Fruit fly (Drosophila melanogaster) whole organism, embryonic: ENCODE results near the gene shi.

ENCODE experiments used
- Asciz ChIP-seq: fragments of 200-800 bp; sonication (Bioruptor generic); optimal IDR thresholded peaks from 2 replicates; lab custom pipeline; 2017; ENCODE audit warnings: missing biosample characterization, mild to moderate bottlenecking, missing genetic modification characterization, missing genetic modification reagents
- Awh ChIP-seq: fragments of 200-800 bp; sonication (Bioruptor generic); IDR thresholded peaks from 2 replicates; pipeline ENCODE4, ENCODE4 v1.3.6; 2022; ENCODE audit warnings: missing biosample characterization, missing genetic modification characterization
- BEAF-32 ChIP-seq: fragments of 200-800 bp; sonication (Bioruptor generic); optimal IDR thresholded peaks from 3 replicates; lab custom pipeline; 2017; ENCODE audit warnings: missing biosample characterization, missing genetic modification characterization, mild to moderate bottlenecking, moderate library complexity, missing genetic modification reagents
- CG1024 ChIP-seq: fragments of 200-800 bp; sonication (Bioruptor generic); IDR thresholded peaks from 2 replicates; pipeline ENCODE4 v1.3.6; 2022; ENCODE audit warnings: missing biosample characterization, missing genetic modification characterization
- CG10267 ChIP-seq: fragments of 200-800 bp; sonication (Bioruptor generic); optimal IDR thresholded peaks from 2 replicates; lab custom pipeline; 2018; ENCODE audit warnings: missing biosample characterization, mild to moderate bottlenecking, missing genetic modification characterization, moderate library complexity
- CG10959 ChIP-seq: fragments of 200-800 bp; sonication (Bioruptor generic); IDR thresholded peaks from 2 replicates; pipeline ENCODE4 v1.3.6; 2022; ENCODE audit warnings: missing biosample characterization, missing genetic modification characterization
- CG12219 ChIP-seq: fragments of 200-800 bp; sonication (Bioruptor generic); optimal IDR thresholded peaks from 3 replicates; lab custom pipeline; 2018; ENCODE audit warnings: missing biosample characterization, mild to moderate bottlenecking, missing genetic modification characterization
- CG12769 ChIP-seq: fragments of 200-800 bp; sonication (Bioruptor generic); optimal IDR thresholded peaks from 2 replicates; lab custom pipeline; 2019; ENCODE audit warnings: missing biosample characterization, mild to moderate bottlenecking, missing genetic modification characterization, moderate library complexity
- CG1647 ChIP-seq: fragments of 200-800 bp; sonication (Bioruptor generic); optimal IDR thresholded peaks from 3 replicates; lab custom pipeline; 2016; ENCODE audit warnings: missing biosample characterization, missing genetic modification characterization
- CG2202 ChIP-seq: fragments of 200-800 bp; sonication (Bioruptor generic); optimal IDR thresholded peaks from 2 replicates; lab custom pipeline; 2018; ENCODE audit warnings: missing biosample characterization, mild to moderate bottlenecking, missing genetic modification characterization
- CG2678 ChIP-seq: fragments of 200-800 bp; sonication (Bioruptor generic); optimal IDR thresholded peaks from 3 replicates; lab custom pipeline; 2019; ENCODE audit warnings: missing biosample characterization, mild to moderate bottlenecking, missing genetic modification characterization, moderate library complexity
- CG2712 ChIP-seq: fragments of 200-800 bp; optimal IDR thresholded peaks from 3 replicates; lab custom pipeline; 2019; ENCODE audit warnings: missing biosample characterization, mild to moderate bottlenecking, missing genetic modification characterization, moderate library complexity
- CG2889 ChIP-seq: fragments of 200-800 bp; sonication (Bioruptor generic); IDR thresholded peaks from 3 replicates; pipeline ENCODE4 v1.3.6; 2022; ENCODE audit warnings: missing biosample characterization, missing genetic modification characterization
- CG31365 ChIP-seq: fragments of 200-800 bp; sonication (Bioruptor generic); optimal IDR thresholded peaks from 2 replicates; lab custom pipeline; 2018; ENCODE audit warnings: missing biosample characterization, mild to moderate bottlenecking, missing genetic modification characterization
- CG7556 ChIP-seq: fragments of 200-800 bp; sonication (Bioruptor generic); optimal IDR thresholded peaks from 2 replicates; lab custom pipeline; 2017; ENCODE audit warnings: missing biosample characterization, mild to moderate bottlenecking, missing genetic modification characterization
- CG8388 ChIP-seq: fragments of 200-800 bp; sonication (Bioruptor generic); optimal IDR thresholded peaks from 2 replicates; lab custom pipeline; 2019; ENCODE audit warnings: missing biosample characterization, mild to moderate bottlenecking, missing genetic modification characterization, moderate library complexity
- CG9932 ChIP-seq: fragments of 200-800 bp; sonication (Bioruptor generic); IDR thresholded peaks from 2 replicates; pipeline ENCODE4 v1.3.6; 2022; ENCODE audit warnings: missing biosample characterization, missing genetic modification characterization
- CTCF ChIP-seq: fragments of 200-800 bp; sonication (Bioruptor generic); optimal IDR thresholded peaks from 2 replicates; lab custom pipeline; 2017; ENCODE audit warnings: missing biosample characterization, mild to moderate bottlenecking, missing genetic modification characterization, moderate library complexity
- Dip2 ChIP-seq: fragments of 200-800 bp; sonication (Bioruptor generic); IDR thresholded peaks from 2 replicates; pipeline ENCODE4 v1.3.6; 2022; ENCODE audit warnings: missing biosample characterization, missing genetic modification characterization
- Drgx ChIP-seq: fragments of 200-800 bp; sonication (Bioruptor generic); IDR thresholded peaks from 2 replicates; pipeline ENCODE4 v1.3.6; 2022; ENCODE audit warnings: missing biosample characterization, missing genetic modification characterization
- Ets97D ChIP-seq: fragments of 200-800 bp; sonication (Bioruptor generic); optimal IDR thresholded peaks from 3 replicates; lab custom pipeline; 2016; ENCODE audit warnings: missing biosample characterization, missing genetic modification characterization
- HmgZ ChIP-seq: fragments of 200-800 bp; sonication (Bioruptor generic); optimal IDR thresholded peaks from 2 replicates; lab custom pipeline; 2018; ENCODE audit warnings: missing biosample characterization, mild to moderate bottlenecking, missing genetic modification characterization
- Hr3 ChIP-seq: fragments of 200-800 bp; sonication (Bioruptor generic); optimal IDR thresholded peaks from 3 replicates; lab custom pipeline; 2016; ENCODE audit warnings: missing biosample characterization, missing genetic modification characterization
- Hsf ChIP-seq: fragments of 200-800 bp; sonication (Bioruptor generic); optimal IDR thresholded peaks from 3 replicates; lab custom pipeline; 2016; ENCODE audit warnings: missing biosample characterization, missing genetic modification characterization
- MBD-R2 ChIP-seq: fragments of 200-800 bp; sonication (Bioruptor generic); IDR thresholded peaks from 2 replicates; pipeline ENCODE4 v1.3.6; 2022; ENCODE audit warnings: missing biosample characterization, missing genetic modification characterization
- Sox102F ChIP-seq: fragments of 200-800 bp; sonication (Bioruptor generic); optimal IDR thresholded peaks from 2 replicates; lab custom pipeline; 2018; ENCODE audit warnings: missing biosample characterization, mild to moderate bottlenecking, missing genetic modification characterization, moderate library complexity
- Xrp1 ChIP-seq: fragments of 200-800 bp; sonication (Bioruptor generic); IDR thresholded peaks from 2 replicates; pipeline ENCODE4 v1.3.6; 2022; ENCODE audit warnings: missing biosample characterization, missing genetic modification characterization
- ac ChIP-seq: fragments of 200-800 bp; sonication (Bioruptor generic); optimal IDR thresholded peaks from 3 replicates; lab custom pipeline; 2017; ENCODE audit warnings: missing biosample characterization, mild to moderate bottlenecking, missing genetic modification characterization
- az2 ChIP-seq: fragments of 200-800 bp; sonication (Bioruptor generic); optimal IDR thresholded peaks from 3 replicates; lab custom pipeline; 2016; ENCODE audit warnings: missing biosample characterization, missing genetic modification characterization
- bcd ChIP-seq: fragments of 200-800 bp; sonication (Bioruptor generic); optimal IDR thresholded peaks from 2 replicates; lab custom pipeline; 2017; ENCODE audit warnings: missing biosample characterization, mild to moderate bottlenecking, missing genetic modification characterization
- chinmo ChIP-seq: fragments of 200-800 bp; sonication (Bioruptor generic); IDR thresholded peaks from 4 replicates; pipeline ENCODE4 v1.3.6; 2022; ENCODE audit warnings: missing biosample characterization, missing genetic modification characterization; ENCODE audit not compliant: partially characterized antibody
- corto ChIP-seq: fragments of 200-800 bp; sonication (Bioruptor generic); optimal IDR thresholded peaks from 2 replicates; lab custom pipeline; 2016; ENCODE audit warnings: missing biosample characterization, mild to moderate bottlenecking, missing genetic modification characterization, moderate library complexity
- cwo ChIP-seq: fragments of 200-800 bp; sonication (Bioruptor generic); optimal IDR thresholded peaks from 3 replicates; lab custom pipeline; 2017; ENCODE audit warnings: missing biosample characterization, missing genetic modification characterization, mild to moderate bottlenecking, moderate library complexity, missing genetic modification reagents
- danr ChIP-seq: fragments of 200-800 bp; sonication (Bioruptor generic); IDR thresholded peaks from 2 replicates; pipeline ENCODE4 v1.3.6; 2022; ENCODE audit warnings: missing biosample characterization, missing genetic modification characterization
- disco-r ChIP-seq: fragments of 200-800 bp; sonication (Bioruptor generic); optimal IDR thresholded peaks from 2 replicates; lab custom pipeline; 2016; ENCODE audit warnings: missing biosample characterization, missing genetic modification characterization
- fu2 ChIP-seq: fragments of 200-800 bp; sonication (Bioruptor generic); optimal IDR thresholded peaks from 2 replicates; lab custom pipeline; 2016; ENCODE audit warnings: missing biosample characterization, missing genetic modification characterization
- hkb ChIP-seq, 2 experiments: fragments of 200-800 bp in 1 of 2; fragments of >200 bp in 1 of 2; sonication (Bioruptor generic) in 1 of 2; IDR thresholded peaks in 1 of 2; optimal IDR thresholded peaks in 1 of 2; 2 replicates each; pipeline versions ENCODE4 v1.3.6 to Lab custom; 2017 to 2022; ENCODE audit warnings: missing biosample characterization in 1 of 2, missing genetic modification characterization in 1 of 2
- lbe ChIP-seq: fragments of 200-800 bp; sonication (Bioruptor generic); optimal IDR thresholded peaks from 2 replicates; lab custom pipeline; 2016; ENCODE audit warnings: missing biosample characterization, mild to moderate bottlenecking, missing genetic modification characterization
- lola ChIP-seq, 3 experiments: fragments of >200 bp in 2 of 3; fragments of 200-800 bp in 1 of 3; sonication (Bioruptor generic) in 1 of 3; optimal IDR thresholded peaks; 2 replicates each; lab custom pipeline; 2017 to 2019; ENCODE audit warnings: missing biosample characterization in 3 of 3, missing genetic modification characterization in 3 of 3, mild to moderate bottlenecking in 1 of 3, moderate library complexity in 1 of 3
- luna ChIP-seq: fragments of 200-800 bp; sonication (Bioruptor generic); optimal IDR thresholded peaks from 2 replicates; lab custom pipeline; 2016; ENCODE audit warnings: missing biosample characterization, missing genetic modification characterization
- mam ChIP-seq: fragments of 200-800 bp; sonication (Bioruptor generic); optimal IDR thresholded peaks from 3 replicates; lab custom pipeline; 2016; ENCODE audit warnings: missing biosample characterization, missing genetic modification characterization
- nau ChIP-seq: fragments of 200-800 bp; sonication (Bioruptor generic); optimal IDR thresholded peaks from 3 replicates; lab custom pipeline; 2017; ENCODE audit warnings: missing biosample characterization, mild to moderate bottlenecking, missing genetic modification characterization, missing genetic modification reagents
- pan ChIP-seq, 4 experiments: fragments of >200 bp in 3 of 4; fragments of 200-800 bp in 1 of 4; sonication (Bioruptor generic) in 1 of 4; optimal IDR thresholded peaks in 3 of 4; IDR thresholded peaks in 1 of 4; 2 replicates each; pipeline versions ENCODE4 v1.3.6 to Lab custom; 2017 to 2022; ENCODE audit warnings: missing biosample characterization in 2 of 4, missing genetic modification characterization in 2 of 4, mixed read lengths in 1 of 4
- ranshi ChIP-seq: fragments of 200-800 bp; sonication (Bioruptor generic); IDR thresholded peaks from 2 replicates; pipeline ENCODE4 v1.3.6; 2022; ENCODE audit warnings: missing biosample characterization, missing genetic modification characterization
- row ChIP-seq: fragments of 200-800 bp; sonication (Bioruptor generic); IDR thresholded peaks from 3 replicates; pipeline ENCODE4 v1.3.6; 2022; ENCODE audit warnings: missing biosample characterization, missing genetic modification characterization
- sens ChIP-seq: fragments of 200-800 bp; sonication (Bioruptor generic); peaks from one replicate; lab custom pipeline; 2016; ENCODE audit warnings: missing biosample characterization, missing genetic modification characterization
- sr ChIP-seq: fragments of 200-800 bp; sonication (Bioruptor generic); IDR thresholded peaks from 3 replicates; pipeline ENCODE4 v1.3.6; 2022; ENCODE audit warnings: missing biosample characterization, missing genetic modification characterization
- tap ChIP-seq: fragments of 200-800 bp; optimal IDR thresholded peaks from 3 replicates; lab custom pipeline; 2019; ENCODE audit warnings: missing biosample characterization, mild to moderate bottlenecking, missing genetic modification characterization, moderate library complexity
- tgo ChIP-seq: fragments of 200-800 bp; sonication (Bioruptor generic); IDR thresholded peaks from 3 replicates; pipeline ENCODE4 v1.3.6; 2022; ENCODE audit warnings: missing biosample characterization, missing genetic modification characterization
- zen2 ChIP-seq: fragments of 200-800 bp; sonication (Bioruptor generic); IDR thresholded peaks from 3 replicates; pipeline ENCODE4 v1.3.6; 2022; ENCODE audit warnings: missing biosample characterization, missing genetic modification characterization; ENCODE audit not compliant: partially characterized antibody

Gene shi

dm6 chrX:15944735-15945323, 52.9 kb downstream of the shi start, which contains the start of gene Rrp47 (continued):
- TF ChIP-seq CG12219 (no peak), CG31365 (no peak), cwo (GFP tag; lab: Kevin White, UChicago) (no peak), az2 (GFP tag; lab: Kevin White, UChicago) (no peak), CG12769 (tag; lab: Kevin White, UChicago) (no peak), Xrp1 (GFP tag; lab: Robert Waterston, UW) (no peak), Hsf (no peak), CG1024 (GFP tag; lab: Robert Waterston, UW) (peak; percentile 76), luna (GFP tag; lab: Kevin White, UChicago) (no peak), CG2889 (no peak), Asciz (GFP tag; lab: Kevin White, UChicago) (no peak), ranshi (no peak), tap (tag; lab: Kevin White, UChicago) (no peak), Ets97D (no peak), Sox102F (no peak), BEAF-32 (GFP tag; lab: Kevin White, UChicago) (peak; percentile 31), corto (no peak), pan (optimal IDR thresholded peaks at IDR 0.05; lab: Kevin White, UChicago) (no peak), pan (GFP tag; optimal IDR thresholded peaks at IDR 0.05 in 1 of 2, IDR thresholded peaks at IDR 0.05 in 1 of 2) (no peak), tgo (GFP tag; lab: Robert Waterston, UW) (no peak), chinmo (no peak), CG10267 (peak; percentile 12), disco-r (no peak), CG9932 (GFP tag; lab: Robert Waterston, UW) (no peak), Awh (GFP tag; lab: Robert Waterston, UW) (no peak), hkb (optimal IDR thresholded peaks at IDR 0.05; lab: Kevin White, UChicago) (no peak), hkb (GFP tag; IDR thresholded peaks at IDR 0.05; lab: Robert Waterston, UW) (0 out of 2 replicates have a peak, but pooled peaks have one; percentile 16), Dip2 (GFP tag; lab: Robert Waterston, UW) (no peak), CG2678 (no peak), lola (GFP tag; optimal IDR thresholded peaks at IDR 0.05; lab: Kevin White, UChicago) (peak in 1 of 3 experiments; percentile 29), CG10959 (GFP tag; lab: Robert Waterston, UW) (no peak), bcd (GFP tag; lab: Kevin White, UChicago) (no peak), MBD-R2 (GFP tag; lab: Robert Waterston, UW) (peak; percentile 76), CG1647 (GFP tag; lab: Kevin White, UChicago) (no peak), ac (GFP tag; lab: Kevin White, UChicago) (no peak), CG8388 (GFP tag; lab: Kevin White, UChicago) (no peak), danr (GFP tag; lab: Robert Waterston, UW) (no peak), sens (GFP tag; lab: Kevin White, UChicago) (peak; percentile 71), fu2 (GFP tag; lab: Kevin White, UChicago) (no peak), CTCF (GFP tag; lab: Kevin White, UChicago) (no peak), CG7556 (GFP tag; lab: Kevin White, UChicago) (no peak), nau (no peak), zen2 (GFP tag; lab: Robert Waterston, UW) (no peak), mam (GFP tag; lab: Kevin White, UChicago) (no peak), Drgx (GFP tag; lab: Robert Waterston, UW) (no peak), sr (GFP tag; lab: Robert Waterston, UW) (no peak), CG2712 (peak; percentile 13), lbe (no peak), HmgZ (peak; percentile 10), CG2202 (tag; lab: Kevin White, UChicago) (no peak), Hr3 (GFP tag; lab: Kevin White, UChicago) (no peak), row (GFP tag; lab: Robert Waterston, UW) (peak; percentile 54; the same call in 2 of the 3 replicates)
